Worm (Caenorhabditis elegans) whole organism, L2 larva: ENCODE results near the gene M05D6.3.

Experiments used
- ama-1 ChIP-seq: fragments of 150-350 bp; optimal IDR thresholded peaks from 2 replicates; lab custom pipeline; 2018; ENCODE audit warnings: inconsistent platforms
- ceh-16 ChIP-seq: fragments of 150-350 bp; optimal IDR thresholded peaks from 2 replicates; lab custom pipeline; 2014; ENCODE audit warnings: missing biosample characterization, missing genetic modification characterization
- lin-11 ChIP-seq: fragments of 150-350 bp; sonication (generic microtip); optimal IDR thresholded peaks from 2 replicates; lab custom pipeline; 2014; ENCODE audit warnings: missing biosample characterization, missing genetic modification characterization, inconsistent platforms, mixed read lengths
- lin-13 ChIP-seq: fragments of 150-350 bp; optimal IDR thresholded peaks from 2 replicates; lab custom pipeline; 2014; ENCODE audit warnings: missing biosample characterization, missing genetic modification reagents, missing genetic modification characterization
- mdl-1 ChIP-seq, 2 experiments: fragments of 150-350 bp in 1 of 2; sonication (generic microtip) in 1 of 2; optimal IDR thresholded peaks; 2 replicates each; lab custom pipeline; 2017; ENCODE audit warnings: missing biosample characterization in 2 of 2, missing genetic modification characterization in 2 of 2
- peb-1 ChIP-seq: fragments of 150-350 bp; optimal IDR thresholded peaks from 2 replicates; lab custom pipeline; 2014; ENCODE audit warnings: missing biosample characterization, missing genetic modification characterization
- skn-1 ChIP-seq: sonication (generic microtip); optimal IDR thresholded peaks from 2 replicates; lab custom pipeline; 2017; ENCODE audit warnings: missing biosample characterization, missing genetic modification characterization

- TF ChIP-seq skn-1 (tag; lab: Kevin White, UChicago) = no peak
- TF ChIP-seq peb-1 (tag; lab: Kevin White, UChicago) = no peak
- no peak for TF ChIP-seq lin-13 (GFP tag; lab: Kevin White, UChicago)
- TF ChIP-seq ceh-16 (tag; lab: Kevin White, UChicago) = no peak
- no peak for TF ChIP-seq lin-11 (tag; lab: Kevin White, UChicago)
- peak; percentile 20 for TF ChIP-seq ama-1 (lab: Kevin White, UChicago)
- no peak for TF ChIP-seq mdl-1 (tag; optimal IDR thresholded peaks at IDR 0.05; lab: Kevin White, UChicago)
Observed at ce11 chrII:8481731-8482253, 6.2 kb downstream of the M05D6.3 start, which contains the start of gene M05D6.5.
